Fruit fly (Drosophila melanogaster): Measurements from ENCODE around the gene msi.
A peak's percentile ranks its signal among the peaks of the same experiment; 100 is the strongest.

Gene msi

DNA sequence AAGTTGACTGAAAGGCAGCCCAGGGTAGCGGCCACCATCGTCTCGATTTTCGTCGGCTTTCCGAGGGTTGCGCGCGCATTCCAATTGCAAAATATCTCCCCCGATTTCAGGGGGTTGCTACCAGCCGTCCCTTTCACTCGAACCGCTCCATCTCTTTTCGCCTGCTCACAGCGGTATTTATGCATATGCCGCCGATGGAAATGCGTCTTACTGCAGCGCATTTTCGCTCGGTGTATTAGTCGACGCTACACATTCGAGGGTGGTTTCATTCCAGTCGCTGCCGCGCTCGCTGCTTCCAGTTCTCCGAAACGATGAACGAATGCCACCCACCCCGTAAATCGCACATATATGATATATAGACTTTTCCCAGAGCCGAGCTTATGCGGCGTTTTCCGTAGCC is 73.2 kb downstream of the msi start (continued):
- TF ChIP-seq tgo (GFP tag; IDR thresholded peaks at IDR 0.05), result no peak
- TF ChIP-seq CG11560 (tag; IDR thresholded peaks at IDR 0.05), result no peak
- no peak for TF ChIP-seq stc (GFP tag; IDR thresholded peaks at IDR 0.05)
- no peak for TF ChIP-seq CG3726 (GFP tag; IDR thresholded peaks at IDR 0.05)
- TF ChIP-seq cad (GFP tag; optimal IDR thresholded peaks at IDR 0.05), result no peak
- no peak for TF ChIP-seq MBD-R2 (GFP tag; IDR thresholded peaks at IDR 0.05)
- TF ChIP-seq CG12299 (tag; optimal IDR thresholded peaks at IDR 0.05), result no peak
- no peak for TF ChIP-seq tio (GFP tag; optimal IDR thresholded peaks at IDR 0.05)
- peak; percentile 59 for TF ChIP-seq onecut (GFP tag; IDR thresholded peaks at IDR 0.05)
- TF ChIP-seq Xbp1 (GFP tag; optimal IDR thresholded peaks at IDR 0.05), result no peak
- no peak for TF ChIP-seq stwl (tag; optimal IDR thresholded peaks at IDR 0.05)
- no peak for TF ChIP-seq CG10431 (GFP tag; optimal IDR thresholded peaks at IDR 0.05)
- TF ChIP-seq CG1602 (GFP tag; optimal IDR thresholded peaks at IDR 0.05), result no peak
- no peak for TF ChIP-seq CG11093 (GFP tag; IDR thresholded peaks at IDR 0.05)
- no peak for TF ChIP-seq Abd-B (GFP tag; optimal IDR thresholded peaks at IDR 0.05)
- no peak for TF ChIP-seq CG10274 (GFP tag; optimal IDR thresholded peaks at IDR 0.05)
- TF ChIP-seq CG17802 (tag; optimal IDR thresholded peaks at IDR 0.05), result no peak
- no peak for TF ChIP-seq bbx (GFP tag; IDR thresholded peaks at IDR 0.05; ENCODE audit: partially characterized antibody)
- no peak for TF ChIP-seq CG3281 (GFP tag; optimal IDR thresholded peaks at IDR 0.05)
- TF ChIP-seq aop (GFP tag; IDR thresholded peaks at IDR 0.05), result no peak
- TF ChIP-seq HLH4C (GFP tag; IDR thresholded peaks at IDR 0.05; ENCODE audit: partially characterized antibody), result no peak
- no peak for TF ChIP-seq HHEX (GFP tag; optimal IDR thresholded peaks at IDR 0.05)
- TF ChIP-seq CG2712 (tag; optimal IDR thresholded peaks at IDR 0.05), result no peak
- TF ChIP-seq CG10209 (GFP tag; optimal IDR thresholded peaks at IDR 0.05), result no peak
- TF ChIP-seq CG2116 (GFP tag; optimal IDR thresholded peaks at IDR 0.05), result no peak
- no peak for TF ChIP-seq exex (tag; optimal IDR thresholded peaks at IDR 0.05)
- TF ChIP-seq NFAT (GFP tag; IDR thresholded peaks at IDR 0.05), result no peak
- no peak for TF ChIP-seq gsb-n (tag; optimal IDR thresholded peaks at IDR 0.05)
- TF ChIP-seq sens (GFP tag), result peak; percentile 73
- peak; percentile 13 for TF ChIP-seq caup (GFP tag; optimal IDR thresholded peaks at IDR 0.05; ENCODE audit: severe bottlenecking)
- no peak for TF ChIP-seq salm (tag; optimal IDR thresholded peaks at IDR 0.05)
- TF ChIP-seq Kr (GFP tag; optimal IDR thresholded peaks at IDR 0.05), result no peak
- TF ChIP-seq yki (optimal IDR thresholded peaks at IDR 0.05), result no peak
- no peak for TF ChIP-seq CG9215 (GFP tag; IDR thresholded peaks at IDR 0.05)
- TF ChIP-seq eve (GFP tag; optimal IDR thresholded peaks at IDR 0.05), result no peak
- TF ChIP-seq CG12769 (tag; optimal IDR thresholded peaks at IDR 0.05), result no peak
- TF ChIP-seq bab2 (GFP tag; optimal IDR thresholded peaks at IDR 0.05), result no peak
- TF ChIP-seq Fer2 (tag; optimal IDR thresholded peaks at IDR 0.05), result no peak
- no peak for TF ChIP-seq CG12155 (GFP tag; optimal IDR thresholded peaks at IDR 0.05)
- peak; percentile 12 for TF ChIP-seq CG2120 (GFP tag; optimal IDR thresholded peaks at IDR 0.05)
- no peak for TF ChIP-seq CrebB (tag; optimal IDR thresholded peaks at IDR 0.05)
- TF ChIP-seq CG3163 (GFP tag; optimal IDR thresholded peaks at IDR 0.05), result no peak
- TF ChIP-seq tin (GFP tag; optimal IDR thresholded peaks at IDR 0.05), result no peak
- no peak for TF ChIP-seq tx (GFP tag; optimal IDR thresholded peaks at IDR 0.05)
- TF ChIP-seq CG13624 (GFP tag; optimal IDR thresholded peaks at IDR 0.05), result no peak
- peak; percentile 35; the same call in 1 of the 2 replicates for TF ChIP-seq chm (GFP tag; IDR thresholded peaks at IDR 0.05)
- TF ChIP-seq CG4360 (GFP tag; IDR thresholded peaks at IDR 0.05), result no peak
- TF ChIP-seq CG11504 (tag; optimal IDR thresholded peaks at IDR 0.05), result no peak
- TF ChIP-seq CG4617 (GFP tag; optimal IDR thresholded peaks at IDR 0.05; ENCODE audit: borderline replicate concordance), result no peak
- TF ChIP-seq sim (GFP tag; IDR thresholded peaks at IDR 0.05), result no peak
- TF ChIP-seq CG10321 (GFP tag; IDR thresholded peaks at IDR 0.05), result peak; percentile 80
- peak; percentile 49 for TF ChIP-seq kni (GFP tag; optimal IDR thresholded peaks at IDR 0.05)
- TF ChIP-seq CG3065 (GFP tag; optimal IDR thresholded peaks at IDR 0.05), result no peak
